Fruit fly (Drosophila melanogaster) whole organism, pupa: ENCODE results near the gene CG12012.

Experiments
- CG10348 ChIP-seq: fragments of 200-800 bp; sonication (Bioruptor generic); IDR thresholded peaks from 2 replicates; pipeline ENCODE4 v1.3.6; 2022; ENCODE audit warnings: missing biosample characterization, missing genetic modification characterization
- CG14655 ChIP-seq: fragments of 200-800 bp; sonication (Bioruptor generic); optimal IDR thresholded peaks from 3 replicates; lab custom pipeline; 2017; ENCODE audit warnings: mild to moderate bottlenecking, missing biosample characterization, missing genetic modification reagents, missing genetic modification characterization
- CG15710 ChIP-seq: fragments of 200-800 bp; sonication (Bioruptor generic); optimal IDR thresholded peaks from 2 replicates; lab custom pipeline; 2018; ENCODE audit warnings: missing biosample characterization, mild to moderate bottlenecking, missing genetic modification characterization, moderate library complexity
- CG17806 ChIP-seq: fragments of 200-800 bp; sonication (Bioruptor generic); optimal IDR thresholded peaks from 2 replicates; lab custom pipeline; 2018; ENCODE audit warnings: missing biosample characterization, mild to moderate bottlenecking, missing genetic modification characterization, moderate library complexity
- CG32121 ChIP-seq: fragments of 200-800 bp; sonication (Bioruptor generic); IDR thresholded peaks from 2 replicates; pipeline ENCODE4 v1.3.6; 2022; ENCODE audit warnings: missing biosample characterization, missing genetic modification characterization
- CG8159 ChIP-seq: fragments of 200-800 bp; sonication (Bioruptor generic); optimal IDR thresholded peaks from 3 replicates; lab custom pipeline; 2018; ENCODE audit warnings: missing biosample characterization, mild to moderate bottlenecking, missing genetic modification characterization, moderate library complexity
- CG9948 ChIP-seq: fragments of 200-800 bp; sonication (Bioruptor generic); optimal IDR thresholded peaks from 2 replicates; lab custom pipeline; 2018; ENCODE audit warnings: missing biosample characterization, mild to moderate bottlenecking, missing genetic modification characterization, moderate library complexity
- D1 ChIP-seq: fragments of 200-800 bp; sonication (Bioruptor generic); optimal IDR thresholded peaks from 2 replicates; lab custom pipeline; 2018; ENCODE audit warnings: missing biosample characterization, mild to moderate bottlenecking, missing genetic modification characterization, moderate library complexity
- Ets98B ChIP-seq: fragments of 200-800 bp; sonication (Bioruptor generic); IDR thresholded peaks from 2 replicates; pipeline ENCODE4 v1.3.6; 2022; ENCODE audit warnings: missing biosample characterization, missing genetic modification characterization
- gl ChIP-seq: fragments of 200-800 bp; sonication (Bioruptor generic); optimal IDR thresholded peaks from 2 replicates; lab custom pipeline; 2018; ENCODE audit warnings: missing biosample characterization, mild to moderate bottlenecking, missing genetic modification characterization
- rn ChIP-seq: fragments of 200-800 bp; sonication (Bioruptor generic); IDR thresholded peaks from 2 replicates; pipeline ENCODE4 v1.3.6; 2022; ENCODE audit warnings: missing biosample characterization, missing genetic modification characterization

- TF ChIP-seq CG9948 (tag; lab: Kevin White, UChicago) (no peak), CG15710 (no peak), D1 (tag; lab: Kevin White, UChicago) (no peak), Ets98B (GFP tag; lab: Robert Waterston, UW) (no peak), CG10348 (GFP tag; lab: Robert Waterston, UW) (no peak), CG8159 (tag; lab: Kevin White, UChicago) (no peak), CG17806 (tag; lab: Kevin White, UChicago) (no peak), CG14655 (GFP tag; lab: Kevin White, UChicago) (no peak), CG32121 (GFP tag; lab: Robert Waterston, UW) (no peak), gl (tag; lab: Kevin White, UChicago) (no peak), rn (GFP tag; lab: Robert Waterston, UW) (no peak)
Measured at dm6 chr3L:3349825-3350123, 26.8 kb upstream of the CG12012 start.
